Fruit fly (Drosophila melanogaster) whole organism, embryonic: ENCODE measurements around the gene MAGE.

Experiments
- Adf1 ChIP-seq: fragments of 200-800 bp; sonication (Bioruptor generic); IDR thresholded peaks from 2 replicates; pipeline ENCODE4 v1.3.6; 2022; ENCODE audit warnings: missing biosample characterization, missing genetic modification characterization
- Blimp-1 ChIP-seq: fragments of 200-800 bp; sonication (Bioruptor generic); optimal IDR thresholded peaks from 3 replicates; lab custom pipeline; 2018; ENCODE audit warnings: missing biosample characterization, missing genetic modification characterization, mild to moderate bottlenecking, moderate library complexity, missing genetic modification reagents
- CG10267 ChIP-seq: fragments of 200-800 bp; sonication (Bioruptor generic); optimal IDR thresholded peaks from 2 replicates; lab custom pipeline; 2018; ENCODE audit warnings: missing biosample characterization, mild to moderate bottlenecking, missing genetic modification characterization, moderate library complexity
- CG11085 ChIP-seq: fragments of 200-800 bp; sonication (Bioruptor generic); IDR thresholded peaks from 2 replicates; pipeline ENCODE4 v1.3.6; 2022; ENCODE audit warnings: missing biosample characterization, missing genetic modification characterization
- CG11093 ChIP-seq: fragments of 200-800 bp; sonication (Bioruptor generic); IDR thresholded peaks from 3 replicates; pipeline ENCODE4 v1.3.6; 2022; ENCODE audit warnings: missing biosample characterization, missing genetic modification characterization
- CG11456 ChIP-seq: fragments of 200-800 bp; sonication (Bioruptor generic); IDR thresholded peaks from 3 replicates; pipeline ENCODE4 v1.3.6; 2022; ENCODE audit warnings: missing biosample characterization, missing genetic modification characterization
- CG11504 ChIP-seq: fragments of 200-800 bp; sonication (Bioruptor generic); optimal IDR thresholded peaks from 3 replicates; lab custom pipeline; 2019; ENCODE audit warnings: missing biosample characterization, mild to moderate bottlenecking, missing genetic modification characterization, moderate library complexity
- CG11696 ChIP-seq: fragments of 200-800 bp; sonication (Bioruptor generic); IDR thresholded peaks from 2 replicates; pipeline ENCODE4 v1.3.6; 2022; ENCODE audit warnings: missing biosample characterization, missing genetic modification characterization
- CG1233 ChIP-seq: fragments of 200-800 bp; sonication (Bioruptor generic); optimal IDR thresholded peaks from 4 replicates; lab custom pipeline; 2018; ENCODE audit warnings: missing biosample characterization, mild to moderate bottlenecking, missing genetic modification characterization
- CG14860 ChIP-seq: fragments of 200-800 bp; sonication (Bioruptor generic); IDR thresholded peaks from 3 replicates; pipeline ENCODE4 v1.3.6; 2022; ENCODE audit warnings: missing biosample characterization, missing genetic modification characterization; ENCODE audit not compliant: partially characterized antibody
- CG16813 ChIP-seq: fragments of 200-800 bp; sonication (Bioruptor generic); IDR thresholded peaks from 3 replicates; pipeline ENCODE4 v1.3.6; 2022; ENCODE audit warnings: missing biosample characterization, missing genetic modification characterization; ENCODE audit not compliant: partially characterized antibody
- CG17385 ChIP-seq: fragments of 200-800 bp; sonication (Bioruptor generic); optimal IDR thresholded peaks from 3 replicates; lab custom pipeline; 2018; ENCODE audit warnings: missing biosample characterization, mild to moderate bottlenecking, missing genetic modification characterization
- CG18262 ChIP-seq: fragments of 200-800 bp; optimal IDR thresholded peaks from 3 replicates; lab custom pipeline; 2019; ENCODE audit warnings: missing biosample characterization, mild to moderate bottlenecking, missing genetic modification characterization, moderate library complexity
- CG2116 ChIP-seq: fragments of 200-800 bp; sonication (Bioruptor generic); optimal IDR thresholded peaks from 3 replicates; lab custom pipeline; 2018; ENCODE audit warnings: missing biosample characterization, mild to moderate bottlenecking, missing genetic modification characterization
- CG30403 ChIP-seq: fragments of 200-800 bp; sonication (Bioruptor generic); optimal IDR thresholded peaks from 3 replicates; lab custom pipeline; 2016; ENCODE audit warnings: missing biosample characterization, missing genetic modification characterization
- CG31388 ChIP-seq: fragments of 200-800 bp; sonication (Bioruptor generic); optimal IDR thresholded peaks from 2 replicates; lab custom pipeline; 2016; ENCODE audit warnings: missing biosample characterization, missing genetic modification characterization
- CG3163 ChIP-seq: fragments of 200-800 bp; sonication (Bioruptor generic); optimal IDR thresholded peaks from 3 replicates; lab custom pipeline; 2016; ENCODE audit warnings: missing biosample characterization, missing genetic modification characterization
- CG33213 ChIP-seq: fragments of 200-800 bp; sonication (Bioruptor generic); optimal IDR thresholded peaks from 3 replicates; lab custom pipeline; 2016; ENCODE audit warnings: missing biosample characterization, missing genetic modification characterization
- CG33557 ChIP-seq: fragments of 200-800 bp; sonication (Bioruptor generic); optimal IDR thresholded peaks from 2 replicates; lab custom pipeline; 2019; ENCODE audit warnings: missing biosample characterization, mild to moderate bottlenecking, missing genetic modification characterization, moderate library complexity
- CG3995 ChIP-seq: fragments of 200-800 bp; sonication (Bioruptor generic); optimal IDR thresholded peaks from 3 replicates; lab custom pipeline; 2016; ENCODE audit warnings: missing biosample characterization, missing genetic modification characterization
- CG7556 ChIP-seq: fragments of 200-800 bp; sonication (Bioruptor generic); optimal IDR thresholded peaks from 2 replicates; lab custom pipeline; 2017; ENCODE audit warnings: missing biosample characterization, mild to moderate bottlenecking, missing genetic modification characterization
- CTCF ChIP-seq: fragments of 200-800 bp; sonication (Bioruptor generic); optimal IDR thresholded peaks from 2 replicates; lab custom pipeline; 2017; ENCODE audit warnings: missing biosample characterization, mild to moderate bottlenecking, missing genetic modification characterization, moderate library complexity
- Chrac-16 ChIP-seq: fragments of 200-800 bp; sonication (Bioruptor generic); optimal IDR thresholded peaks from 3 replicates; lab custom pipeline; 2016; ENCODE audit warnings: missing biosample characterization, missing genetic modification characterization
- Dek ChIP-seq: fragments of 200-800 bp; sonication (Bioruptor generic); optimal IDR thresholded peaks from 3 replicates; lab custom pipeline; 2019; ENCODE audit warnings: missing biosample characterization, mild to moderate bottlenecking, missing genetic modification characterization, moderate library complexity
- Drgx ChIP-seq: fragments of 200-800 bp; sonication (Bioruptor generic); IDR thresholded peaks from 2 replicates; pipeline ENCODE4 v1.3.6; 2022; ENCODE audit warnings: missing biosample characterization, missing genetic modification characterization
- Fer1 ChIP-seq: fragments of 200-800 bp; sonication (Bioruptor generic); optimal IDR thresholded peaks from 2 replicates; lab custom pipeline; 2017; ENCODE audit warnings: missing biosample characterization, mild to moderate bottlenecking, missing genetic modification characterization
- GATAe ChIP-seq: fragments of 200-800 bp; sonication (Bioruptor generic); conservative IDR thresholded peaks from 2 replicates; pipeline ENCODE4 v1.3.6; 2022; ENCODE audit warnings: missing biosample characterization, missing genetic modification characterization
- Lhr ChIP-seq: fragments of 200-800 bp; sonication (Bioruptor generic); optimal IDR thresholded peaks from 3 replicates; lab custom pipeline; 2017; ENCODE audit warnings: mild to moderate bottlenecking, missing biosample characterization, missing genetic modification reagents, missing genetic modification characterization
- Mrtf ChIP-seq: fragments of 200-800 bp; sonication (Bioruptor generic); IDR thresholded peaks from 3 replicates; pipeline ENCODE4 v1.3.6; 2022; ENCODE audit warnings: missing biosample characterization, missing genetic modification characterization
- Nf-YB ChIP-seq: fragments of 200-800 bp; sonication (Bioruptor generic); optimal IDR thresholded peaks from 3 replicates; lab custom pipeline; 2019; ENCODE audit warnings: missing biosample characterization, mild to moderate bottlenecking, missing genetic modification characterization, moderate library complexity
- Nf-YC ChIP-seq: fragments of 200-800 bp; optimal IDR thresholded peaks from 3 replicates; lab custom pipeline; 2019; ENCODE audit warnings: missing biosample characterization, mild to moderate bottlenecking, missing genetic modification characterization, moderate library complexity
- ab ChIP-seq: fragments of 200-800 bp; sonication (Bioruptor generic); optimal IDR thresholded peaks from 2 replicates; lab custom pipeline; 2016; ENCODE audit warnings: missing biosample characterization, missing genetic modification characterization
- cas ChIP-seq: fragments of 200-800 bp; sonication (Bioruptor generic); IDR thresholded peaks from 2 replicates; pipeline ENCODE4 v1.3.6; 2022; ENCODE audit warnings: missing biosample characterization, missing genetic modification characterization
- dmrt11E ChIP-seq: fragments of 200-800 bp; sonication (Bioruptor generic); optimal IDR thresholded peaks from 3 replicates; lab custom pipeline; 2018; ENCODE audit warnings: missing biosample characterization, mild to moderate bottlenecking, missing genetic modification characterization, moderate library complexity
- dmrt99B ChIP-seq: fragments of 200-800 bp; sonication (Bioruptor generic); optimal IDR thresholded peaks from 2 replicates; lab custom pipeline; 2018; ENCODE audit warnings: missing biosample characterization, mild to moderate bottlenecking, missing genetic modification characterization, moderate library complexity
- fd96Cb ChIP-seq: fragments of 200-800 bp; sonication (Bioruptor generic); optimal IDR thresholded peaks from 2 replicates; lab custom pipeline; 2018; ENCODE audit warnings: missing biosample characterization, mild to moderate bottlenecking, missing genetic modification characterization, moderate library complexity
- fu2 ChIP-seq: fragments of 200-800 bp; sonication (Bioruptor generic); optimal IDR thresholded peaks from 2 replicates; lab custom pipeline; 2016; ENCODE audit warnings: missing biosample characterization, missing genetic modification characterization
- gcm ChIP-seq: fragments of 200-800 bp; sonication (Bioruptor generic); optimal IDR thresholded peaks from 2 replicates; lab custom pipeline; 2019; ENCODE audit warnings: missing biosample characterization, mild to moderate bottlenecking, missing genetic modification characterization, moderate library complexity
- grau ChIP-seq: fragments of 200-800 bp; optimal IDR thresholded peaks from 3 replicates; lab custom pipeline; 2019; ENCODE audit warnings: missing biosample characterization, mild to moderate bottlenecking, missing genetic modification characterization, moderate library complexity
- jigr1 ChIP-seq: fragments of 200-800 bp; sonication (Bioruptor generic); IDR thresholded peaks from 3 replicates; pipeline ENCODE4 v1.3.6; 2022; ENCODE audit warnings: missing biosample characterization, missing genetic modification characterization
- jumu ChIP-seq: fragments of 200-800 bp; sonication (Bioruptor generic); optimal IDR thresholded peaks from 3 replicates; lab custom pipeline; 2016; ENCODE audit warnings: missing biosample characterization, missing genetic modification characterization
- klu ChIP-seq: fragments of 200-800 bp; sonication (Bioruptor generic); IDR thresholded peaks from 2 replicates; pipeline ENCODE4 v1.3.6; 2022; ENCODE audit warnings: missing biosample characterization, missing genetic modification characterization
- nerfin-1 ChIP-seq: fragments of 200-800 bp; sonication (Bioruptor generic); optimal IDR thresholded peaks from 3 replicates; lab custom pipeline; 2019; ENCODE audit warnings: missing biosample characterization, mild to moderate bottlenecking, missing genetic modification characterization, moderate library complexity
- otp ChIP-seq: fragments of 200-800 bp; sonication (Bioruptor generic); IDR thresholded peaks from 3 replicates; pipeline ENCODE4, ENCODE4 v1.3.6; 2022; ENCODE audit warnings: missing biosample characterization, missing genetic modification characterization
- p53 ChIP-seq: fragments of 200-800 bp; sonication (Bioruptor generic); optimal IDR thresholded peaks from 2 replicates; lab custom pipeline; 2016; ENCODE audit warnings: missing biosample characterization, missing genetic modification characterization
- sisA ChIP-seq: fragments of 200-800 bp; sonication (Bioruptor generic); IDR thresholded peaks from 2 replicates; pipeline ENCODE4 v1.3.6; 2022; ENCODE audit warnings: missing biosample characterization, missing genetic modification characterization
- sug ChIP-seq: fragments of 200-800 bp; optimal IDR thresholded peaks from 2 replicates; lab custom pipeline; 2019; ENCODE audit warnings: missing biosample characterization, mild to moderate bottlenecking, missing genetic modification characterization, moderate library complexity
- usp ChIP-seq: fragments of >200 bp; optimal IDR thresholded peaks from 2 replicates; lab custom pipeline; 2017; ENCODE audit warnings: missing biosample characterization, missing genetic modification characterization
- zfh2 ChIP-seq: fragments of 200-800 bp; sonication (Bioruptor generic); optimal IDR thresholded peaks from 2 replicates; lab custom pipeline; 2016; ENCODE audit warnings: missing biosample characterization, missing genetic modification characterization

Gene MAGE

dm6 chr3R:7150544-7151406 lies 4.2 kb downstream of the MAGE start, which contains the start of the genes gfzf and Sas-4 (continued):
- TF ChIP-seq CG7556 (GFP tag; lab: Kevin White, UChicago) (peak; percentile 44), klu (GFP tag; lab: Robert Waterston, UW) (peak; percentile 48; the same call in 1 of the 2 replicates), CTCF (GFP tag; lab: Kevin White, UChicago) (peak; percentile 2), Dek (peak; percentile 61), Chrac-16 (GFP tag; lab: Kevin White, UChicago) (peak; percentile 69), nerfin-1 (tag; lab: Kevin White, UChicago) (peak; percentile 82), zfh2 (GFP tag; lab: Kevin White, UChicago) (peak; percentile 70), CG31388 (GFP tag; lab: Kevin White, UChicago) (peak; percentile 44), gcm (GFP tag; lab: Kevin White, UChicago) (no peak), CG18262 (peak; percentile 62), fu2 (GFP tag; lab: Kevin White, UChicago) (peak; percentile 10), grau (tag; lab: Kevin White, UChicago) (peak; percentile 55), Nf-YB (GFP tag; lab: Kevin White, UChicago) (no peak), CG33557 (peak; percentile 38), CG30403 (GFP tag; lab: Kevin White, UChicago) (peak; percentile 82), CG14860 (GFP tag; lab: Robert Waterston, UW) (no peak), CG3163 (GFP tag; lab: Kevin White, UChicago) (no peak), Mrtf (GFP tag; lab: Robert Waterston, UW) (0 out of 3 replicates have a peak, but pooled peaks have one; percentile 37), CG16813 (GFP tag; lab: Robert Waterston, UW) (no peak), CG11696 (GFP tag; lab: Robert Waterston, UW) (0 out of 2 replicates have a peak, but pooled peaks have one; percentile 35), Drgx (GFP tag; lab: Robert Waterston, UW) (peak; percentile 53; the same call in 1 of the 2 replicates), Nf-YC (tag; lab: Kevin White, UChicago) (peak; percentile 34), usp (no peak), CG33213 (peak; percentile 42), ab (GFP tag; lab: Kevin White, UChicago) (no peak), cas (GFP tag; lab: Robert Waterston, UW) (no peak), GATAe (GFP tag; lab: Robert Waterston, UW) (peak; percentile 47; the same call in 1 of the 2 replicates), jigr1 (GFP tag; lab: Robert Waterston, UW) (0 out of 3 replicates have a peak, but pooled peaks have one; percentile 35), CG2116 (GFP tag; lab: Kevin White, UChicago) (peak; percentile 75), dmrt99B (tag; lab: Kevin White, UChicago) (no peak), otp (GFP tag; lab: Robert Waterston, UW) (0 out of 3 replicates have a peak, but pooled peaks have one; percentile 16), CG11093 (GFP tag; lab: Robert Waterston, UW) (peak; percentile 80; the same call in 2 of the 3 replicates), p53 (GFP tag; lab: Kevin White, UChicago) (no peak), Blimp-1 (peak; percentile 33), sisA (GFP tag; lab: Robert Waterston, UW) (peak; percentile 73), Lhr (GFP tag; lab: Kevin White, UChicago) (peak; percentile 35), Fer1 (peak; percentile 28), jumu (GFP tag; lab: Kevin White, UChicago) (peak; percentile 51), CG10267 (tag; lab: Kevin White, UChicago) (peak; percentile 92), CG3995 (GFP tag; lab: Kevin White, UChicago) (peak; percentile 39), dmrt11E (tag; lab: Kevin White, UChicago) (peak; percentile 66), fd96Cb (tag; lab: Kevin White, UChicago) (peak; percentile 30), CG11504 (tag; lab: Kevin White, UChicago) (no peak), CG11085 (peak; percentile 68), CG17385 (GFP tag; lab: Kevin White, UChicago) (peak; percentile 46), Adf1 (peak; percentile 18; the same call in 1 of the 2 replicates), CG11456 (GFP tag; lab: Robert Waterston, UW) (0 out of 3 replicates have a peak, but pooled peaks have one; percentile 68), CG1233 (GFP tag; lab: Kevin White, UChicago) (peak; percentile 43), sug (peak; percentile 33)
